Worm (Caenorhabditis elegans): ENCODE results near the gene pitr-5.

- TF ChIP-seq pag-3 (tag; optimal IDR thresholded peaks at IDR 0.05; ENCODE audit: borderline replicate concordance, insufficient read depth) (no peak), hpl-2 (GFP tag; optimal IDR thresholded peaks at IDR 0.05) (no peak), nhr-12 (tag; optimal IDR thresholded peaks at IDR 0.05) (no peak), blmp-1 (tag; optimal IDR thresholded peaks at IDR 0.05) (no peak)
Observed at ce11 chrV:7209001-7209400, 24.4 kb downstream of the pitr-5 start.

Measured in whole organism, L1 larva.